Fruit fly (Drosophila melanogaster) whole organism, embryonic: Measurements from ENCODE around the gene CG18749.

Experiments used
- Adf1 ChIP-seq: fragments of 200-800 bp; sonication (Bioruptor generic); IDR thresholded peaks from 2 replicates; pipeline ENCODE4 v1.3.6; 2022; ENCODE audit warnings: missing biosample characterization, missing genetic modification characterization
- CG11085 ChIP-seq: fragments of 200-800 bp; sonication (Bioruptor generic); IDR thresholded peaks from 2 replicates; pipeline ENCODE4 v1.3.6; 2022; ENCODE audit warnings: missing biosample characterization, missing genetic modification characterization
- CG12071 ChIP-seq: fragments of 200-800 bp; sonication (Bioruptor generic); optimal IDR thresholded peaks from 3 replicates; lab custom pipeline; 2018; ENCODE audit warnings: missing biosample characterization, mild to moderate bottlenecking, missing genetic modification characterization
- CG12236 ChIP-seq: fragments of 200-800 bp; sonication (Bioruptor generic); optimal IDR thresholded peaks from 2 replicates; lab custom pipeline; 2016; ENCODE audit warnings: missing biosample characterization, missing genetic modification characterization
- CG1602 ChIP-seq: fragments of 200-800 bp; sonication (Bioruptor generic); optimal IDR thresholded peaks from 3 replicates; lab custom pipeline; 2016; ENCODE audit warnings: missing biosample characterization, missing genetic modification characterization
- CG17186 ChIP-seq: fragments of 200-800 bp; sonication (Bioruptor generic); optimal IDR thresholded peaks from 3 replicates; lab custom pipeline; 2017; ENCODE audit warnings: missing biosample characterization, missing genetic modification reagents, missing genetic modification characterization
- CG17359 ChIP-seq: fragments of 200-800 bp; sonication (Bioruptor generic); optimal IDR thresholded peaks from 3 replicates; lab custom pipeline; 2018; ENCODE audit warnings: missing biosample characterization, mild to moderate bottlenecking, missing genetic modification characterization, moderate library complexity
- CG17361 ChIP-seq: fragments of 200-800 bp; sonication (Bioruptor generic); IDR thresholded peaks from 3 replicates; pipeline ENCODE4 v1.3.6; 2022; ENCODE audit warnings: missing biosample characterization, missing genetic modification characterization
- CG18011 ChIP-seq: fragments of 200-800 bp; sonication (Bioruptor generic); optimal IDR thresholded peaks from 2 replicates; lab custom pipeline; 2017; ENCODE audit warnings: missing biosample characterization, missing genetic modification characterization, mild to moderate bottlenecking, moderate library complexity, missing genotype
- CG18764 ChIP-seq: fragments of 200-800 bp; sonication (Bioruptor generic); optimal IDR thresholded peaks from 3 replicates; lab custom pipeline; 2016; ENCODE audit warnings: missing biosample characterization, missing genetic modification characterization
- CG2875 ChIP-seq: fragments of 200-800 bp; sonication (Bioruptor generic); optimal IDR thresholded peaks from 2 replicates; lab custom pipeline; 2017; ENCODE audit warnings: missing biosample characterization, mild to moderate bottlenecking, missing genetic modification characterization, missing genetic modification reagents
- CG31224 ChIP-seq: fragments of 200-800 bp; sonication (Bioruptor generic); IDR thresholded peaks from 2 replicates; pipeline ENCODE4 v1.3.6; 2022; ENCODE audit warnings: missing biosample characterization, missing genetic modification characterization
- CG31441 ChIP-seq: fragments of 200-800 bp; sonication (Bioruptor generic); IDR thresholded peaks from 2 replicates; pipeline ENCODE4 v1.3.6; 2022; ENCODE audit warnings: missing biosample characterization, missing genetic modification characterization
- CG3281 ChIP-seq: fragments of 200-800 bp; sonication (Bioruptor generic); optimal IDR thresholded peaks from 3 replicates; lab custom pipeline; 2017; ENCODE audit warnings: missing biosample characterization, mild to moderate bottlenecking, missing genetic modification characterization
- CG4328 ChIP-seq: fragments of 200-800 bp; sonication (Bioruptor generic); optimal IDR thresholded peaks from 3 replicates; lab custom pipeline; 2017; ENCODE audit warnings: missing biosample characterization, missing genetic modification reagents, missing genetic modification characterization
- CG6175 ChIP-seq: fragments of 200-800 bp; sonication (Bioruptor generic); IDR thresholded peaks from 3 replicates; pipeline ENCODE4 v1.3.6; 2022; ENCODE audit warnings: missing biosample characterization, missing genetic modification characterization
- CG6683 ChIP-seq: fragments of 200-800 bp; sonication (Bioruptor generic); optimal IDR thresholded peaks from 2 replicates; lab custom pipeline; 2017; ENCODE audit warnings: missing biosample characterization, mild to moderate bottlenecking, missing genetic modification characterization, missing genetic modification reagents
- CG7839 ChIP-seq: fragments of 200-800 bp; sonication (Bioruptor generic); optimal IDR thresholded peaks from 3 replicates; lab custom pipeline; 2018; ENCODE audit warnings: missing biosample characterization, mild to moderate bottlenecking, missing genetic modification characterization, moderate library complexity
- CG9876 ChIP-seq: fragments of 200-800 bp; sonication (Bioruptor generic); optimal IDR thresholded peaks from 2 replicates; lab custom pipeline; 2016; ENCODE audit warnings: missing biosample characterization, missing genetic modification characterization
- CG9932 ChIP-seq: fragments of 200-800 bp; sonication (Bioruptor generic); IDR thresholded peaks from 2 replicates; pipeline ENCODE4 v1.3.6; 2022; ENCODE audit warnings: missing biosample characterization, missing genetic modification characterization
- Camta ChIP-seq: fragments of 200-800 bp; sonication (Bioruptor generic); optimal IDR thresholded peaks from 2 replicates; lab custom pipeline; 2016; ENCODE audit warnings: missing biosample characterization, missing genetic modification characterization
- D19B ChIP-seq: fragments of 200-800 bp; sonication (Bioruptor generic); optimal IDR thresholded peaks from 2 replicates; lab custom pipeline; 2017; ENCODE audit warnings: missing biosample characterization, mild to moderate bottlenecking, missing genetic modification characterization
- Dek ChIP-seq: fragments of 200-800 bp; sonication (Bioruptor generic); optimal IDR thresholded peaks from 3 replicates; lab custom pipeline; 2019; ENCODE audit warnings: missing biosample characterization, mild to moderate bottlenecking, missing genetic modification characterization, moderate library complexity
- Fer2 ChIP-seq: fragments of 200-800 bp; sonication (Bioruptor generic); optimal IDR thresholded peaks from 2 replicates; lab custom pipeline; 2018; ENCODE audit warnings: missing biosample characterization, mild to moderate bottlenecking, missing genetic modification characterization, moderate library complexity
- H15 ChIP-seq: fragments of 200-800 bp; sonication (Bioruptor generic); IDR thresholded peaks from 3 replicates; pipeline ENCODE4 v1.3.6; 2022; ENCODE audit warnings: missing biosample characterization, missing genetic modification characterization
- H2.0 ChIP-seq: fragments of 200-800 bp; sonication (Bioruptor generic); IDR thresholded peaks from 2 replicates; pipeline ENCODE4 v1.3.6; 2022; ENCODE audit warnings: missing biosample characterization, missing genetic modification characterization
- Hmx ChIP-seq: fragments of 200-800 bp; sonication (Bioruptor generic); optimal IDR thresholded peaks from 2 replicates; lab custom pipeline; 2016; ENCODE audit warnings: missing biosample characterization, missing genetic modification characterization
- Hr3 ChIP-seq: fragments of 200-800 bp; sonication (Bioruptor generic); optimal IDR thresholded peaks from 3 replicates; lab custom pipeline; 2016; ENCODE audit warnings: missing biosample characterization, missing genetic modification characterization
- Hsf ChIP-seq: fragments of 200-800 bp; sonication (Bioruptor generic); optimal IDR thresholded peaks from 3 replicates; lab custom pipeline; 2016; ENCODE audit warnings: missing biosample characterization, missing genetic modification characterization
- Pdp1 ChIP-seq, 2 experiments: fragments of 200-800 bp; sonication (Bioruptor generic); optimal IDR thresholded peaks; 3 replicates each; lab custom pipeline; 2016; ENCODE audit warnings: missing biosample characterization in 2 of 2, missing genetic modification characterization in 2 of 2, mild to moderate bottlenecking in 1 of 2, moderate library complexity in 1 of 2
- Rfx ChIP-seq: fragments of 200-800 bp; sonication (Bioruptor generic); IDR thresholded peaks from 2 replicates; pipeline ENCODE4 v1.3.6; 2022; ENCODE audit warnings: missing biosample characterization, missing genetic modification characterization
- TFAM ChIP-seq: fragments of 200-800 bp; sonication (Bioruptor generic); optimal IDR thresholded peaks from 2 replicates; lab custom pipeline; 2017; ENCODE audit warnings: missing biosample characterization, missing genetic modification characterization, inconsistent platforms
- bab2 ChIP-seq: fragments of 200-800 bp; sonication (Bioruptor generic); optimal IDR thresholded peaks from 2 replicates; lab custom pipeline; 2016; ENCODE audit warnings: missing biosample characterization, missing genetic modification characterization
- chif ChIP-seq, 2 experiments: fragments of 200-800 bp; sonication (Bioruptor generic); optimal IDR thresholded peaks; 3 replicates each; lab custom pipeline; 2016; ENCODE audit warnings: missing biosample characterization in 2 of 2, missing genetic modification characterization in 2 of 2
- danr ChIP-seq: fragments of 200-800 bp; sonication (Bioruptor generic); IDR thresholded peaks from 2 replicates; pipeline ENCODE4 v1.3.6; 2022; ENCODE audit warnings: missing biosample characterization, missing genetic modification characterization
- dmrt11E ChIP-seq: fragments of 200-800 bp; sonication (Bioruptor generic); optimal IDR thresholded peaks from 3 replicates; lab custom pipeline; 2018; ENCODE audit warnings: missing biosample characterization, mild to moderate bottlenecking, missing genetic modification characterization, moderate library complexity
- fd64A ChIP-seq: fragments of 200-800 bp; sonication (Bioruptor generic); optimal IDR thresholded peaks from 3 replicates; lab custom pipeline; 2018; ENCODE audit warnings: missing biosample characterization, mild to moderate bottlenecking, missing genetic modification characterization
- ftz-f1 ChIP-seq: fragments of 200-800 bp; sonication (Bioruptor generic); optimal IDR thresholded peaks from 2 replicates; lab custom pipeline; 2016; ENCODE audit warnings: missing biosample characterization, missing genetic modification characterization
- klu ChIP-seq: fragments of 200-800 bp; sonication (Bioruptor generic); IDR thresholded peaks from 2 replicates; pipeline ENCODE4 v1.3.6; 2022; ENCODE audit warnings: missing biosample characterization, missing genetic modification characterization
- lab ChIP-seq: fragments of 200-800 bp; sonication (Bioruptor generic); optimal IDR thresholded peaks from 3 replicates; lab custom pipeline; 2017; ENCODE audit warnings: missing biosample characterization, missing genetic modification characterization, mild to moderate bottlenecking, moderate library complexity, missing genetic modification reagents
- luna ChIP-seq: fragments of 200-800 bp; sonication (Bioruptor generic); optimal IDR thresholded peaks from 2 replicates; lab custom pipeline; 2016; ENCODE audit warnings: missing biosample characterization, missing genetic modification characterization
- maf-S ChIP-seq: fragments of 200-800 bp; sonication (Bioruptor generic); optimal IDR thresholded peaks from 2 replicates; lab custom pipeline; 2016; ENCODE audit warnings: missing biosample characterization, missing genetic modification characterization
- phol ChIP-seq: fragments of 200-800 bp; sonication (Bioruptor generic); optimal IDR thresholded peaks from 3 replicates; lab custom pipeline; 2018; ENCODE audit warnings: missing biosample characterization, mild to moderate bottlenecking, missing genetic modification characterization, moderate library complexity
- pnt ChIP-seq: fragments of 200-800 bp; sonication (Bioruptor generic); optimal IDR thresholded peaks from 3 replicates; lab custom pipeline; 2016; ENCODE audit warnings: missing biosample characterization, missing genetic modification characterization
- scrt ChIP-seq: fragments of 200-800 bp; sonication (Bioruptor generic); optimal IDR thresholded peaks from 2 replicates; lab custom pipeline; 2018; ENCODE audit warnings: missing biosample characterization, mild to moderate bottlenecking, missing genetic modification characterization, moderate library complexity
- slp2 ChIP-seq: fragments of 200-800 bp; sonication (Bioruptor generic); optimal IDR thresholded peaks from 2 replicates; lab custom pipeline; 2016; ENCODE audit warnings: missing biosample characterization, missing genetic modification characterization
- sna ChIP-seq: fragments of 200-800 bp; sonication (Bioruptor generic); IDR thresholded peaks from 2 replicates; pipeline ENCODE4 v1.3.6; 2022; ENCODE audit warnings: missing biosample characterization, missing genetic modification characterization; ENCODE audit not compliant: partially characterized antibody
- tap ChIP-seq: fragments of 200-800 bp; optimal IDR thresholded peaks from 3 replicates; lab custom pipeline; 2019; ENCODE audit warnings: missing biosample characterization, mild to moderate bottlenecking, missing genetic modification characterization, moderate library complexity
- tin ChIP-seq: fragments of 200-800 bp; sonication (Bioruptor generic); optimal IDR thresholded peaks from 3 replicates; lab custom pipeline; 2016; ENCODE audit warnings: missing biosample characterization, missing genetic modification characterization
- tll ChIP-seq, 2 experiments: fragments of 200-800 bp in 1 of 2; fragments of >200 bp in 1 of 2; sonication (Bioruptor generic) in 1 of 2; optimal IDR thresholded peaks; 2 replicates each; lab custom pipeline; 2017 to 2019; ENCODE audit warnings: missing biosample characterization in 2 of 2, missing genetic modification characterization in 2 of 2, mild to moderate bottlenecking in 1 of 2, moderate library complexity in 1 of 2
- zfh2 ChIP-seq: fragments of 200-800 bp; sonication (Bioruptor generic); optimal IDR thresholded peaks from 2 replicates; lab custom pipeline; 2016; ENCODE audit warnings: missing biosample characterization, missing genetic modification characterization

Gene CG18749

dm6 chr3R:8212594-8212993, 31.3 kb upstream of the CG18749 start (continued):
- peak; percentile 45 for TF ChIP-seq tin (GFP tag; lab: Kevin White, UChicago)
- peak; percentile 65 for TF ChIP-seq CG1602 (GFP tag; lab: Kevin White, UChicago)
- TF ChIP-seq CG4328 (GFP tag; lab: Kevin White, UChicago): no peak
- no peak for TF ChIP-seq sna (GFP tag; lab: Robert Waterston, UW)
- TF ChIP-seq CG2875 (GFP tag; lab: Kevin White, UChicago): peak; percentile 62
- TF ChIP-seq tap (tag; lab: Kevin White, UChicago): no peak
- TF ChIP-seq Pdp1 (GFP tag; optimal IDR thresholded peaks at IDR 0.05; lab: Kevin White, UChicago): peak; percentile 58 to 75
- TF ChIP-seq Hmx (GFP tag; lab: Kevin White, UChicago): no peak
- TF ChIP-seq chif (GFP tag; optimal IDR thresholded peaks at IDR 0.05; lab: Kevin White, UChicago): peak; percentile 48 to 80
- TF ChIP-seq tll (GFP tag; optimal IDR thresholded peaks at IDR 0.05; lab: Kevin White, UChicago): peak in 1 of 2 experiments; percentile 66
- TF ChIP-seq dmrt11E (tag; lab: Kevin White, UChicago): peak; percentile 83
- no peak for TF ChIP-seq Fer2 (tag; lab: Kevin White, UChicago)
- no peak for TF ChIP-seq Dek
- TF ChIP-seq CG11085 (GFP tag; lab: Robert Waterston, UW): no peak
- peak; percentile 28 for TF ChIP-seq CG18764 (GFP tag; lab: Kevin White, UChicago)
- no peak for TF ChIP-seq klu (GFP tag; lab: Robert Waterston, UW)
- TF ChIP-seq zfh2 (GFP tag; lab: Kevin White, UChicago): no peak
- peak; percentile 54 for TF ChIP-seq TFAM (GFP tag; lab: Kevin White, UChicago)
- peak; percentile 52 for TF ChIP-seq lab
- no peak for TF ChIP-seq CG9876
- peak; percentile 71 for TF ChIP-seq CG17359 (tag; lab: Kevin White, UChicago)
- no peak for TF ChIP-seq CG18011 (GFP tag; lab: Kevin White, UChicago)
- TF ChIP-seq CG3281 (GFP tag; lab: Kevin White, UChicago): no peak
- no peak for TF ChIP-seq D19B
- peak; percentile 30; the same call in 1 of the 2 replicates for TF ChIP-seq Rfx (GFP tag; lab: Robert Waterston, UW)
- no peak for TF ChIP-seq CG31224 (GFP tag; lab: Robert Waterston, UW)
- TF ChIP-seq phol (tag; lab: Kevin White, UChicago): peak; percentile 70
- TF ChIP-seq CG31441 (GFP tag; lab: Robert Waterston, UW): peak; percentile 64
- peak; percentile 21 for TF ChIP-seq CG17186 (GFP tag; lab: Kevin White, UChicago)
- TF ChIP-seq CG12236 (GFP tag; lab: Kevin White, UChicago): peak; percentile 41
- TF ChIP-seq CG6683 (GFP tag; lab: Kevin White, UChicago): no peak
- TF ChIP-seq Hr3 (GFP tag; lab: Kevin White, UChicago): peak; percentile 38
- TF ChIP-seq H15: peak; percentile 28; the same call in 1 of the 3 replicates
- no peak for TF ChIP-seq ftz-f1
- no peak for TF ChIP-seq maf-S (GFP tag; lab: Kevin White, UChicago)
- TF ChIP-seq luna (GFP tag; lab: Kevin White, UChicago): no peak
- TF ChIP-seq scrt (GFP tag; lab: Kevin White, UChicago): peak; percentile 8
- no peak for TF ChIP-seq Adf1 (GFP tag; lab: Robert Waterston, UW)
- peak; percentile 32; the same call in 1 of the 2 replicates for TF ChIP-seq H2.0 (GFP tag; lab: Robert Waterston, UW)
- TF ChIP-seq danr (GFP tag; lab: Robert Waterston, UW): 0 out of 2 replicates have a peak, but pooled peaks have one; percentile 15
- TF ChIP-seq Hsf (GFP tag; lab: Kevin White, UChicago): peak; percentile 50
- TF ChIP-seq CG6175 (GFP tag; lab: Robert Waterston, UW): no peak
- peak; percentile 61 for TF ChIP-seq CG7839
- TF ChIP-seq fd64A (GFP tag; lab: Kevin White, UChicago): peak; percentile 48
- no peak for TF ChIP-seq CG9932
- TF ChIP-seq CG12071 (GFP tag; lab: Kevin White, UChicago): no peak
- peak; percentile 41 for TF ChIP-seq slp2 (GFP tag; lab: Kevin White, UChicago)
- TF ChIP-seq bab2: peak; percentile 70
- peak; percentile 56 for TF ChIP-seq pnt (GFP tag; lab: Kevin White, UChicago)
- TF ChIP-seq CG17361 (GFP tag; lab: Robert Waterston, UW): peak; percentile 62
- TF ChIP-seq Camta (GFP tag; lab: Kevin White, UChicago): peak; percentile 48
